Worm (Caenorhabditis elegans): ENCODE data around the gene R07H5.11.

DNA sequence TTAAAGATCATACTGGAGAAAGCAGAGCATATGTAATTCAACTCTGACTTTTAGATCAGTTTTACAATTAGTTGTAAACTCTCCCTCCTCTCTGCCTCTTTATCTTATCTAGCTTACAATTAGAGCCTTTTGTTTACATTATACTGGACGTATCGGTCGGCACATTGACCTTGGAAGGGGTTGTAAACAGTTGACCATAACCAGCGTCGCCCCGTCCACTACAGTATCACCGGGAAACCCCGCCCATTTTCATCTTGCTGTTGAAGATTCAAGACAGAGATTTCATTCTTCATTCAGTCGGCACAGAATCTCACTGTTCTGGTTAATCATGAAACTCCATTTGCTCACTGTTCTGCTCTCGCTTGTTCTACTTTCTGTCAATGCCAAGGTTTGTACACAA, 15.8 kb upstream of the R07H5.11 start, which contains the start of gene sdz-27:
- TF ChIP-seq him-1 (tag; optimal IDR thresholded peaks at IDR 0.05) = no peak
- no peak for TF ChIP-seq W03F9.2 (tag; optimal IDR thresholded peaks at IDR 0.05)
- no peak for TF ChIP-seq dao-5 (tag; optimal IDR thresholded peaks at IDR 0.05)
